Fruit fly (Drosophila melanogaster) whole organism, embryonic: Measurements from ENCODE around the gene dachs.

Experiments
- CG10209 ChIP-seq: fragments of 200-800 bp; sonication (Bioruptor generic); optimal IDR thresholded peaks from 3 replicates; lab custom pipeline; 2017; ENCODE audit warnings: missing biosample characterization, mild to moderate bottlenecking, missing genetic modification characterization, missing genetic modification reagents
- CG10267 ChIP-seq: fragments of 200-800 bp; sonication (Bioruptor generic); optimal IDR thresholded peaks from 2 replicates; lab custom pipeline; 2018; ENCODE audit warnings: missing biosample characterization, mild to moderate bottlenecking, missing genetic modification characterization, moderate library complexity
- CG11093 ChIP-seq: fragments of 200-800 bp; sonication (Bioruptor generic); IDR thresholded peaks from 3 replicates; pipeline ENCODE4 v1.3.6; 2022; ENCODE audit warnings: missing biosample characterization, missing genetic modification characterization
- CG12236 ChIP-seq: fragments of 200-800 bp; sonication (Bioruptor generic); optimal IDR thresholded peaks from 2 replicates; lab custom pipeline; 2016; ENCODE audit warnings: missing biosample characterization, missing genetic modification characterization
- CG13424 ChIP-seq: fragments of 200-800 bp; sonication (Bioruptor generic); optimal IDR thresholded peaks from 2 replicates; lab custom pipeline; 2019; ENCODE audit warnings: missing biosample characterization, mild to moderate bottlenecking, missing genetic modification characterization, moderate library complexity
- CG14710 ChIP-seq: fragments of 200-800 bp; sonication (Bioruptor generic); optimal IDR thresholded peaks from 3 replicates; lab custom pipeline; 2019; ENCODE audit warnings: missing biosample characterization, mild to moderate bottlenecking, missing genetic modification characterization, moderate library complexity
- CG15073 ChIP-seq: fragments of 200-800 bp; sonication (Bioruptor generic); optimal IDR thresholded peaks from 2 replicates; lab custom pipeline; 2016; ENCODE audit warnings: missing biosample characterization, missing genetic modification characterization
- CG16779 ChIP-seq: fragments of 200-800 bp; sonication (Bioruptor generic); IDR thresholded peaks from 2 replicates; pipeline ENCODE4 v1.3.6; 2022; ENCODE audit warnings: missing biosample characterization, missing genetic modification characterization
- CG31224 ChIP-seq: fragments of 200-800 bp; sonication (Bioruptor generic); IDR thresholded peaks from 2 replicates; pipeline ENCODE4 v1.3.6; 2022; ENCODE audit warnings: missing biosample characterization, missing genetic modification characterization
- CG32767 ChIP-seq: fragments of 200-800 bp; sonication (Bioruptor generic); IDR thresholded peaks from 2 replicates; pipeline ENCODE4 v1.3.6; 2022; ENCODE audit warnings: missing biosample characterization, missing genetic modification characterization
- CG3407 ChIP-seq: fragments of 200-800 bp; sonication (Bioruptor generic); optimal IDR thresholded peaks from 2 replicates; lab custom pipeline; 2018; ENCODE audit warnings: missing biosample characterization, mild to moderate bottlenecking, missing genetic modification characterization
- CG3847 ChIP-seq: fragments of 200-800 bp; sonication (Bioruptor generic); IDR thresholded peaks from 2 replicates; pipeline ENCODE4 v1.3.6; 2022; ENCODE audit warnings: missing biosample characterization, missing genetic modification characterization
- CG4282 ChIP-seq: fragments of 200-800 bp; sonication (Bioruptor generic); optimal IDR thresholded peaks from 2 replicates; lab custom pipeline; 2016; ENCODE audit warnings: missing biosample characterization, missing genetic modification characterization
- CG6689 ChIP-seq: fragments of 200-800 bp; sonication (Bioruptor generic); IDR thresholded peaks from 2 replicates; pipeline ENCODE4 v1.3.6; 2022; ENCODE audit warnings: missing biosample characterization, missing genetic modification characterization
- CG7372 ChIP-seq: fragments of 200-800 bp; sonication (Bioruptor generic); IDR thresholded peaks from 2 replicates; pipeline ENCODE4 v1.3.6; 2022; ENCODE audit warnings: missing biosample characterization, missing genetic modification characterization
- CG7928 ChIP-seq: fragments of 200-800 bp; sonication (Bioruptor generic); optimal IDR thresholded peaks from 2 replicates; lab custom pipeline; 2017; ENCODE audit warnings: missing biosample characterization, mild to moderate bottlenecking, missing genetic modification characterization
- CG8765 ChIP-seq: fragments of 200-800 bp; sonication (Bioruptor generic); IDR thresholded peaks from 2 replicates; pipeline ENCODE4 v1.3.6; 2022; ENCODE audit warnings: missing biosample characterization, missing genetic modification characterization
- CG9817 ChIP-seq: fragments of 200-800 bp; sonication (Bioruptor generic); optimal IDR thresholded peaks from 2 replicates; lab custom pipeline; 2018; ENCODE audit warnings: missing biosample characterization, mild to moderate bottlenecking, missing genetic modification characterization, moderate library complexity
- Chrac-16 ChIP-seq: fragments of 200-800 bp; sonication (Bioruptor generic); optimal IDR thresholded peaks from 3 replicates; lab custom pipeline; 2016; ENCODE audit warnings: missing biosample characterization, missing genetic modification characterization
- Dip3 ChIP-seq: fragments of 200-800 bp; sonication (Bioruptor generic); optimal IDR thresholded peaks from 3 replicates; lab custom pipeline; 2016; ENCODE audit warnings: missing biosample characterization, missing genetic modification characterization
- ERR ChIP-seq: fragments of 200-800 bp; sonication (Bioruptor generic); optimal IDR thresholded peaks from 2 replicates; lab custom pipeline; 2016; ENCODE audit warnings: missing biosample characterization, missing genetic modification characterization
- Elba2 ChIP-seq: fragments of 200-800 bp; sonication (Bioruptor generic); optimal IDR thresholded peaks from 3 replicates; lab custom pipeline; 2016; ENCODE audit warnings: missing biosample characterization, missing genetic modification characterization
- Fer2 ChIP-seq: fragments of 200-800 bp; sonication (Bioruptor generic); optimal IDR thresholded peaks from 2 replicates; lab custom pipeline; 2018; ENCODE audit warnings: missing biosample characterization, mild to moderate bottlenecking, missing genetic modification characterization, moderate library complexity
- HLH4C ChIP-seq: fragments of 200-800 bp; sonication (Bioruptor generic); IDR thresholded peaks from 3 replicates; pipeline ENCODE4 v1.3.6; 2022; ENCODE audit warnings: missing biosample characterization, missing genetic modification characterization; ENCODE audit not compliant: partially characterized antibody
- HLH54F ChIP-seq: fragments of 200-800 bp; sonication (Bioruptor generic); optimal IDR thresholded peaks from 3 replicates; lab custom pipeline; 2016; ENCODE audit warnings: missing biosample characterization, missing genetic modification characterization
- Hey ChIP-seq: fragments of 200-800 bp; sonication (Bioruptor generic); optimal IDR thresholded peaks from 3 replicates; lab custom pipeline; 2018; ENCODE audit warnings: missing biosample characterization, mild to moderate bottlenecking, missing genetic modification characterization
- Lim3 ChIP-seq: fragments of 200-800 bp; sonication (Bioruptor generic); IDR thresholded peaks from 2 replicates; pipeline ENCODE4 v1.3.6; 2022; ENCODE audit warnings: missing biosample characterization, missing genetic modification characterization
- Mad ChIP-seq: fragments of 200-800 bp; sonication (Bioruptor generic); optimal IDR thresholded peaks from 2 replicates; lab custom pipeline; 2016; ENCODE audit warnings: missing biosample characterization, missing genetic modification characterization
- Max ChIP-seq: fragments of 200-800 bp; sonication (Bioruptor generic); optimal IDR thresholded peaks from 2 replicates; lab custom pipeline; 2016; ENCODE audit warnings: missing biosample characterization, mild to moderate bottlenecking, missing genetic modification characterization
- NC2α ChIP-seq: fragments of 200-800 bp; sonication (Bioruptor generic); optimal IDR thresholded peaks from 2 replicates; lab custom pipeline; 2016; ENCODE audit warnings: missing biosample characterization, missing genetic modification characterization
- Optix ChIP-seq: fragments of 200-800 bp; sonication (Bioruptor generic); IDR thresholded peaks from 3 replicates; pipeline ENCODE4 v1.3.6; 2022; ENCODE audit warnings: missing biosample characterization, missing genetic modification characterization
- Rfx ChIP-seq: fragments of 200-800 bp; sonication (Bioruptor generic); IDR thresholded peaks from 2 replicates; pipeline ENCODE4 v1.3.6; 2022; ENCODE audit warnings: missing biosample characterization, missing genetic modification characterization
- Six4 ChIP-seq: fragments of 200-800 bp; sonication (Bioruptor generic); optimal IDR thresholded peaks from 2 replicates; lab custom pipeline; 2016; ENCODE audit warnings: missing biosample characterization, missing genetic modification characterization
- Sox100B ChIP-seq: fragments of 200-800 bp; sonication (Bioruptor generic); optimal IDR thresholded peaks from 3 replicates; lab custom pipeline; 2018; ENCODE audit warnings: missing biosample characterization, mild to moderate bottlenecking, missing genetic modification characterization
- Sox102F ChIP-seq: fragments of 200-800 bp; sonication (Bioruptor generic); optimal IDR thresholded peaks from 2 replicates; lab custom pipeline; 2018; ENCODE audit warnings: missing biosample characterization, mild to moderate bottlenecking, missing genetic modification characterization, moderate library complexity
- YL-1 ChIP-seq: fragments of 200-800 bp; sonication (Bioruptor generic); optimal IDR thresholded peaks from 3 replicates; lab custom pipeline; 2017; ENCODE audit warnings: missing biosample characterization, mild to moderate bottlenecking, missing genetic modification characterization
- bcd ChIP-seq: fragments of 200-800 bp; sonication (Bioruptor generic); optimal IDR thresholded peaks from 2 replicates; lab custom pipeline; 2017; ENCODE audit warnings: missing biosample characterization, mild to moderate bottlenecking, missing genetic modification characterization
- cad ChIP-seq: fragments of >200 bp; optimal IDR thresholded peaks from 2 replicates; lab custom pipeline; 2017; ENCODE audit warnings: missing biosample characterization, missing genetic modification characterization
- chinmo ChIP-seq: fragments of 200-800 bp; sonication (Bioruptor generic); IDR thresholded peaks from 4 replicates; pipeline ENCODE4 v1.3.6; 2022; ENCODE audit warnings: missing biosample characterization, missing genetic modification characterization; ENCODE audit not compliant: partially characterized antibody
- exex ChIP-seq: fragments of 200-800 bp; sonication (Bioruptor generic); optimal IDR thresholded peaks from 4 replicates; lab custom pipeline; 2018; ENCODE audit warnings: missing biosample characterization, mild to moderate bottlenecking, missing genetic modification characterization, moderate library complexity
- hb ChIP-seq: fragments of 200-800 bp; sonication (Bioruptor generic); IDR thresholded peaks from 3 replicates; pipeline ENCODE4 v1.3.6; 2022; ENCODE audit warnings: missing biosample characterization, missing genetic modification characterization; ENCODE audit not compliant: partially characterized antibody
- nerfin-2 ChIP-seq: fragments of 200-800 bp; sonication (Bioruptor generic); IDR thresholded peaks from 2 replicates; pipeline ENCODE4 v1.3.6; 2022; ENCODE audit warnings: missing biosample characterization, missing genetic modification characterization; ENCODE audit not compliant: partially characterized antibody
- nom ChIP-seq: fragments of 200-800 bp; sonication (Bioruptor generic); optimal IDR thresholded peaks from 2 replicates; lab custom pipeline; 2017; ENCODE audit warnings: missing biosample characterization, missing genetic modification characterization, mild to moderate bottlenecking, moderate library complexity, missing genetic modification reagents
- otp ChIP-seq: fragments of 200-800 bp; sonication (Bioruptor generic); IDR thresholded peaks from 3 replicates; pipeline ENCODE4, ENCODE4 v1.3.6; 2022; ENCODE audit warnings: missing biosample characterization, missing genetic modification characterization
- pho ChIP-seq: fragments of 200-800 bp; sonication (Bioruptor generic); optimal IDR thresholded peaks from 2 replicates; lab custom pipeline; 2016; ENCODE audit warnings: missing biosample characterization, missing genetic modification characterization
- sd ChIP-seq: fragments of 200-800 bp; sonication (Bioruptor generic); optimal IDR thresholded peaks from 3 replicates; lab custom pipeline; 2018; ENCODE audit warnings: missing biosample characterization, mild to moderate bottlenecking, missing genetic modification characterization, moderate library complexity
- trh ChIP-seq: fragments of 200-800 bp; sonication (Bioruptor generic); optimal IDR thresholded peaks from 2 replicates; lab custom pipeline; 2016; ENCODE audit warnings: missing biosample characterization, missing genetic modification characterization
- wor ChIP-seq: fragments of 200-800 bp; sonication (Bioruptor generic); IDR thresholded peaks from 2 replicates; pipeline ENCODE4 v1.3.6; 2022; ENCODE audit warnings: missing biosample characterization, missing genetic modification characterization

Gene dachs

dm6 chr2L:8473448-8473847 lies 6.8 kb downstream of the dachs start (continued):
- TF ChIP-seq Mad (GFP tag; lab: Kevin White, UChicago): peak; percentile 12
- TF ChIP-seq CG16779 (GFP tag; lab: Robert Waterston, UW): no peak
- peak; percentile 42 for TF ChIP-seq Sox100B
- TF ChIP-seq nerfin-2: no peak
- peak; percentile 69 for TF ChIP-seq CG6689
- TF ChIP-seq CG31224: no peak
- peak; percentile 8 for TF ChIP-seq Six4 (GFP tag; lab: Kevin White, UChicago)
- no peak for TF ChIP-seq sd (tag; lab: Kevin White, UChicago)
- TF ChIP-seq CG15073 (GFP tag; lab: Kevin White, UChicago): no peak
- TF ChIP-seq CG7372 (GFP tag; lab: Robert Waterston, UW): no peak; the same call in 1 of the 2 replicates
- no peak for TF ChIP-seq NC2α (GFP tag; lab: Kevin White, UChicago)
- peak; percentile 59 for TF ChIP-seq CG14710
- no peak for TF ChIP-seq Fer2 (tag; lab: Kevin White, UChicago)
- TF ChIP-seq Rfx: peak; percentile 61
- no peak for TF ChIP-seq ERR (GFP tag; lab: Kevin White, UChicago)
- TF ChIP-seq otp (GFP tag; lab: Robert Waterston, UW): peak; percentile 75
- peak; percentile 9 for TF ChIP-seq CG3407
- no peak for TF ChIP-seq chinmo (GFP tag; lab: Robert Waterston, UW)
- TF ChIP-seq CG11093 (GFP tag; lab: Robert Waterston, UW): peak; percentile 43; the same call in 1 of the 3 replicates
- peak; percentile 37; the same call in 1 of the 2 replicates for TF ChIP-seq CG8765 (GFP tag; lab: Robert Waterston, UW)
- TF ChIP-seq Dip3 (GFP tag; lab: Kevin White, UChicago): no peak
- no peak for TF ChIP-seq hb (GFP tag; lab: Robert Waterston, UW)
- no peak for TF ChIP-seq YL-1 (GFP tag; lab: Kevin White, UChicago)
- peak; percentile 55 for TF ChIP-seq CG3847 (GFP tag; lab: Robert Waterston, UW)
- peak; percentile 47 for TF ChIP-seq CG10267
- TF ChIP-seq CG9817 (tag; lab: Kevin White, UChicago): peak; percentile 7
- no peak for TF ChIP-seq exex (tag; lab: Kevin White, UChicago)
- no peak for TF ChIP-seq Hey (tag; lab: Kevin White, UChicago)
- peak; percentile 12; the same call in 1 of the 2 replicates for TF ChIP-seq wor (GFP tag; lab: Robert Waterston, UW)
- TF ChIP-seq CG32767 (GFP tag; lab: Robert Waterston, UW): peak; percentile 54; the same call in 1 of the 2 replicates
- peak; percentile 36 for TF ChIP-seq bcd (GFP tag; lab: Kevin White, UChicago)
- no peak for TF ChIP-seq HLH4C
- peak; percentile 37 for TF ChIP-seq CG13424 (tag; lab: Kevin White, UChicago)
- TF ChIP-seq trh: no peak
- no peak for TF ChIP-seq pho (GFP tag; lab: Kevin White, UChicago)
- TF ChIP-seq CG7928 (GFP tag; lab: Kevin White, UChicago): no peak
- no peak for TF ChIP-seq CG4282
- no peak for TF ChIP-seq Lim3 (GFP tag; lab: Robert Waterston, UW)
- peak; percentile 77 for TF ChIP-seq nom
- TF ChIP-seq Elba2 (GFP tag; lab: Kevin White, UChicago): no peak
- peak; percentile 47; the same call in 1 of the 3 replicates for TF ChIP-seq Optix
- TF ChIP-seq Max (GFP tag; lab: Kevin White, UChicago): peak; percentile 13
- no peak for TF ChIP-seq HLH54F (GFP tag; lab: Kevin White, UChicago)
- peak; percentile 50 for TF ChIP-seq Sox102F (GFP tag; lab: Kevin White, UChicago)
- no peak for TF ChIP-seq CG12236 (GFP tag; lab: Kevin White, UChicago)
- no peak for TF ChIP-seq cad
- peak; percentile 25 for TF ChIP-seq CG10209
- peak; percentile 0 for TF ChIP-seq Chrac-16
